Fruit fly (Drosophila melanogaster): ENCODE data around the gene mAcon1.

The mAcon1 gene

dm6 chr2L:21220396-21220795 lies 52.0 kb downstream of the mAcon1 start, which contains the start of gene Atg18b:
TSS of gene Atg18b (minus strand) at chr2L:21220572.
- no peak for TF ChIP-seq CG7101 (tag; optimal IDR thresholded peaks at IDR 0.05)
- peak; percentile 84 for TF ChIP-seq ovo (GFP tag; optimal IDR thresholded peaks at IDR 0.05)
- peak; percentile 53 for TF ChIP-seq pad (GFP tag; optimal IDR thresholded peaks at IDR 0.05)
- TF ChIP-seq CG12768 (GFP tag; optimal IDR thresholded peaks at IDR 0.05): no peak

- TF ChIP-seq CG12768 (GFP tag; optimal IDR thresholded peaks at IDR 0.05) (no peak), Mnt (GFP tag; optimal IDR thresholded peaks at IDR 0.05) (peak; percentile 1), CG5204 (GFP tag; optimal IDR thresholded peaks at IDR 0.05) (no peak), CG1620 (GFP tag; optimal IDR thresholded peaks at IDR 0.05) (peak; percentile 2), bab1 (GFP tag; optimal IDR thresholded peaks at IDR 0.05) (peak; percentile 23), pad (GFP tag; optimal IDR thresholded peaks at IDR 0.05) (no peak), CG14711 (tag; optimal IDR thresholded peaks at IDR 0.05) (peak; percentile 16)
Observed at dm6 chr2L:21221114-21221578, 52.8 kb downstream of the mAcon1 start, which contains the start of gene CG8677. TSS of gene CG8677 (plus strand) at chr2L:21221312.

dm6 chr2L:21221778-21222177 lies 53.4 kb downstream of the mAcon1 start:
- TF ChIP-seq Mnt (GFP tag; optimal IDR thresholded peaks at IDR 0.05) (no peak), CG7045 (GFP tag; optimal IDR thresholded peaks at IDR 0.05) (no peak), CG1620 (GFP tag; optimal IDR thresholded peaks at IDR 0.05) (no peak), CG5204 (GFP tag; optimal IDR thresholded peaks at IDR 0.05) (no peak), cnc (optimal IDR thresholded peaks at IDR 0.05) (no peak), CG14711 (tag; optimal IDR thresholded peaks at IDR 0.05) (no peak), tj (GFP tag; optimal IDR thresholded peaks at IDR 0.05) (no peak), pad (GFP tag; optimal IDR thresholded peaks at IDR 0.05) (no peak), Crg-1 (GFP tag; optimal IDR thresholded peaks at IDR 0.05) (no peak), ovo (GFP tag; optimal IDR thresholded peaks at IDR 0.05) (no peak), CG33017 (tag; optimal IDR thresholded peaks at IDR 0.05) (no peak), cic (GFP tag; optimal IDR thresholded peaks at IDR 0.05) (no peak), Hr96 (GFP tag; optimal IDR thresholded peaks at IDR 0.05) (no peak), CG12768 (GFP tag; optimal IDR thresholded peaks at IDR 0.05) (no peak), Clk (GFP tag; optimal IDR thresholded peaks at IDR 0.05) (no peak), bab1 (GFP tag; optimal IDR thresholded peaks at IDR 0.05) (no peak), toe (GFP tag; optimal IDR thresholded peaks at IDR 0.05) (no peak), kay (GFP tag; ENCODE audit: borderline replicate concordance) (no peak)
